Fruit fly (Drosophila melanogaster) whole organism, prepupa: ENCODE data around the gene betaNACtes1.

Experiments used
- CG10669 ChIP-seq: fragments of 200-800 bp; sonication (Bioruptor generic); optimal IDR thresholded peaks from 3 replicates; lab custom pipeline; 2018; ENCODE audit warnings: missing biosample characterization, mild to moderate bottlenecking, missing genetic modification characterization, moderate library complexity
- CG11294 ChIP-seq: fragments of 200-800 bp; sonication (Bioruptor generic); IDR thresholded peaks from 2 replicates; pipeline ENCODE4 v1.3.6; 2022; ENCODE audit warnings: missing biosample characterization, missing genetic modification characterization
- CG11762 ChIP-seq: fragments of 200-800 bp; sonication (Bioruptor generic); optimal IDR thresholded peaks from 3 replicates; lab custom pipeline; 2016; ENCODE audit warnings: missing biosample characterization, missing genetic modification characterization; ENCODE audit not compliant: insufficient read depth
- CG11902 ChIP-seq: fragments of 200-800 bp; sonication (Bioruptor generic); optimal IDR thresholded peaks from 3 replicates; lab custom pipeline; 2016; ENCODE audit warnings: missing biosample characterization, missing genetic modification characterization
- CG15336 ChIP-seq: fragments of 200-800 bp; sonication (Bioruptor generic); IDR thresholded peaks from 2 replicates; pipeline ENCODE4 v1.3.6; 2022; ENCODE audit warnings: missing biosample characterization, missing genetic modification characterization
- CG1621 ChIP-seq: fragments of 200-800 bp; sonication (Bioruptor generic); optimal IDR thresholded peaks from 3 replicates; lab custom pipeline; 2018; ENCODE audit warnings: missing biosample characterization, mild to moderate bottlenecking, missing genetic modification characterization
- CG3032 ChIP-seq: fragments of 200-800 bp; optimal IDR thresholded peaks from 2 replicates; lab custom pipeline; 2019; ENCODE audit warnings: missing biosample characterization, mild to moderate bottlenecking, missing genetic modification characterization, moderate library complexity
- CG31627 ChIP-seq: fragments of 200-800 bp; sonication (Bioruptor generic); optimal IDR thresholded peaks from 3 replicates; lab custom pipeline; 2016; ENCODE audit warnings: missing biosample characterization, missing genetic modification characterization
- CG32006 ChIP-seq: fragments of 200-800 bp; sonication (Bioruptor generic); optimal IDR thresholded peaks from 3 replicates; lab custom pipeline; 2017; ENCODE audit warnings: missing biosample characterization, mild to moderate bottlenecking, missing genetic modification characterization
- CG34406 ChIP-seq: fragments of 200-800 bp; sonication (Bioruptor generic); optimal IDR thresholded peaks from 3 replicates; lab custom pipeline; 2016; ENCODE audit warnings: missing biosample characterization, missing genetic modification characterization
- CG3919 ChIP-seq: fragments of 200-800 bp; sonication (Bioruptor generic); optimal IDR thresholded peaks from 3 replicates; lab custom pipeline; 2016; ENCODE audit warnings: missing biosample characterization, missing genetic modification characterization
- CG4318 ChIP-seq: fragments of 200-800 bp; sonication (Bioruptor generic); optimal IDR thresholded peaks from 3 replicates; lab custom pipeline; 2017; ENCODE audit warnings: missing biosample characterization, mild to moderate bottlenecking, missing genetic modification characterization
- CG6276 ChIP-seq: fragments of 200-800 bp; sonication (Bioruptor generic); optimal IDR thresholded peaks from 2 replicates; lab custom pipeline; 2017; ENCODE audit warnings: missing biosample characterization, mild to moderate bottlenecking, missing genetic modification characterization
- CG6792 ChIP-seq: fragments of 200-800 bp; sonication (Bioruptor generic); optimal IDR thresholded peaks from 3 replicates; lab custom pipeline; 2016; ENCODE audit warnings: missing biosample characterization, missing genetic modification characterization
- CG6808 ChIP-seq: fragments of 200-800 bp; sonication (Bioruptor generic); optimal IDR thresholded peaks from 3 replicates; lab custom pipeline; 2017; ENCODE audit warnings: missing biosample characterization, missing genetic modification characterization, mild to moderate bottlenecking, moderate library complexity, missing genetic modification reagents
- CG6854 ChIP-seq: fragments of 200-800 bp; sonication (Bioruptor generic); optimal IDR thresholded peaks from 2 replicates; lab custom pipeline; 2017; ENCODE audit warnings: missing biosample characterization, mild to moderate bottlenecking, missing genetic modification characterization
- CG8119 ChIP-seq: fragments of 200-800 bp; sonication (Bioruptor generic); IDR thresholded peaks from 3 replicates; pipeline ENCODE4 v1.3.6; 2022; ENCODE audit warnings: missing biosample characterization, missing genetic modification characterization
- CG8319 ChIP-seq: fragments of 200-800 bp; sonication (Bioruptor generic); optimal IDR thresholded peaks from 3 replicates; lab custom pipeline; 2016; ENCODE audit warnings: missing biosample characterization, missing genetic modification characterization
- CG8632 ChIP-seq: fragments of 200-800 bp; sonication (Bioruptor generic); optimal IDR thresholded peaks from 3 replicates; lab custom pipeline; 2016; ENCODE audit warnings: missing biosample characterization, missing genetic modification characterization
- Eip75B ChIP-seq: fragments of 200-800 bp; sonication (Bioruptor generic); optimal IDR thresholded peaks from 3 replicates; lab custom pipeline; 2016; ENCODE audit warnings: missing biosample characterization, missing genetic modification characterization
- Eip78C ChIP-seq: fragments of 200-800 bp; sonication (Bioruptor generic); peaks from one replicate; lab custom pipeline; 2016; ENCODE audit warnings: missing biosample characterization, missing genetic modification characterization
- Ets21C ChIP-seq: fragments of 200-800 bp; sonication (Bioruptor generic); optimal IDR thresholded peaks from 3 replicates; lab custom pipeline; 2016; ENCODE audit warnings: missing biosample characterization, missing genetic modification characterization
- Gug ChIP-seq: fragments of 200-800 bp; sonication (Bioruptor generic); IDR thresholded peaks from 2 replicates; pipeline ENCODE4 v1.3.6; 2022; ENCODE audit warnings: missing biosample characterization, missing genetic modification characterization
- Hr38 ChIP-seq: sonication (Bioruptor generic); optimal IDR thresholded peaks from 2 replicates; lab custom pipeline; 2016; ENCODE audit warnings: missing biosample characterization, missing genetic modification characterization
- Hr39 ChIP-seq: fragments of 200-800 bp; sonication (Bioruptor generic); optimal IDR thresholded peaks from 2 replicates; lab custom pipeline; 2016; ENCODE audit warnings: missing biosample characterization, missing genetic modification characterization
- Hr4 ChIP-seq: fragments of 200-800 bp; sonication (Bioruptor generic); optimal IDR thresholded peaks from 3 replicates; lab custom pipeline; 2016; ENCODE audit warnings: missing biosample characterization, missing genetic modification characterization
- Lpt ChIP-seq: fragments of 200-800 bp; sonication (Bioruptor generic); optimal IDR thresholded peaks from 3 replicates; lab custom pipeline; 2016; ENCODE audit warnings: missing biosample characterization, missing genetic modification characterization
- Met ChIP-seq: fragments of 200-800 bp; sonication (Bioruptor generic); optimal IDR thresholded peaks from 3 replicates; lab custom pipeline; 2016; ENCODE audit warnings: missing biosample characterization, missing genetic modification characterization
- OdsH ChIP-seq: fragments of 200-800 bp; sonication (Bioruptor generic); optimal IDR thresholded peaks from 3 replicates; lab custom pipeline; 2016; ENCODE audit warnings: missing biosample characterization, missing genetic modification characterization
- Smox ChIP-seq: fragments of 200-800 bp; sonication (Bioruptor generic); optimal IDR thresholded peaks from 3 replicates; lab custom pipeline; 2016; ENCODE audit warnings: missing biosample characterization, missing genetic modification characterization
- Sox102F ChIP-seq: fragments of 200-800 bp; sonication (Bioruptor generic); optimal IDR thresholded peaks from 2 replicates; lab custom pipeline; 2016; ENCODE audit warnings: missing biosample characterization, mild to moderate bottlenecking, missing genetic modification characterization
- Sox14 ChIP-seq: fragments of 200-800 bp; sonication (Bioruptor generic); optimal IDR thresholded peaks from 3 replicates; lab custom pipeline; 2016; ENCODE audit warnings: missing biosample characterization, missing genetic modification characterization
- achi ChIP-seq: fragments of 200-800 bp; sonication (Bioruptor generic); optimal IDR thresholded peaks from 3 replicates; lab custom pipeline; 2016; ENCODE audit warnings: missing biosample characterization, missing genetic modification characterization
- dac ChIP-seq: fragments of 200-800 bp; sonication (Bioruptor generic); optimal IDR thresholded peaks from 2 replicates; lab custom pipeline; 2017; ENCODE audit warnings: missing biosample characterization, mild to moderate bottlenecking, missing genetic modification characterization
- eg ChIP-seq: fragments of 200-800 bp; sonication (Bioruptor generic); IDR thresholded peaks from 3 replicates; pipeline ENCODE4 v1.3.6; 2022; ENCODE audit warnings: missing biosample characterization, missing genetic modification characterization
- esn ChIP-seq: fragments of 200-800 bp; sonication (Bioruptor generic); optimal IDR thresholded peaks from 2 replicates; lab custom pipeline; 2016; ENCODE audit warnings: missing biosample characterization, mild to moderate bottlenecking, missing genetic modification characterization, moderate library complexity
- fd59A ChIP-seq: fragments of 200-800 bp; sonication (Bioruptor generic); optimal IDR thresholded peaks from 2 replicates; lab custom pipeline; 2017; ENCODE audit warnings: missing biosample characterization, mild to moderate bottlenecking, missing genetic modification characterization, missing genetic modification reagents
- fd85E ChIP-seq: fragments of 200-800 bp; sonication (Bioruptor generic); optimal IDR thresholded peaks from 3 replicates; lab custom pipeline; 2016; ENCODE audit warnings: missing biosample characterization, missing genetic modification characterization
- pdm3 ChIP-seq: fragments of 200-800 bp; sonication (Bioruptor generic); optimal IDR thresholded peaks from 3 replicates; lab custom pipeline; 2016; ENCODE audit warnings: missing biosample characterization, missing genetic modification characterization
- spab ChIP-seq: fragments of 200-800 bp; sonication (Bioruptor generic); optimal IDR thresholded peaks from 2 replicates; lab custom pipeline; 2017; ENCODE audit warnings: missing biosample characterization, mild to moderate bottlenecking, missing genetic modification characterization, missing genetic modification reagents
- ss ChIP-seq, 2 experiments: fragments of 200-800 bp; sonication (Bioruptor generic); optimal IDR thresholded peaks; 2 replicates in 1 of 2; 3 replicates in 1 of 2; lab custom pipeline; 2017 to 2018; ENCODE audit warnings: mild to moderate bottlenecking in 2 of 2, missing biosample characterization in 2 of 2, missing genetic modification characterization in 2 of 2, moderate library complexity in 1 of 2
- svp ChIP-seq: fragments of 200-800 bp; sonication (Bioruptor generic); peaks from one replicate; lab custom pipeline; 2016; ENCODE audit warnings: missing biosample characterization, missing genetic modification characterization
- topi ChIP-seq: fragments of 200-800 bp; sonication (Bioruptor generic); optimal IDR thresholded peaks from 3 replicates; lab custom pipeline; 2016; ENCODE audit warnings: missing biosample characterization, missing genetic modification characterization
- vri ChIP-seq: fragments of 200-800 bp; sonication (Bioruptor generic); optimal IDR thresholded peaks from 3 replicates; lab custom pipeline; 2016; ENCODE audit warnings: missing biosample characterization, mild to moderate bottlenecking, missing genetic modification characterization

betaNACtes1 gene

DNA sequence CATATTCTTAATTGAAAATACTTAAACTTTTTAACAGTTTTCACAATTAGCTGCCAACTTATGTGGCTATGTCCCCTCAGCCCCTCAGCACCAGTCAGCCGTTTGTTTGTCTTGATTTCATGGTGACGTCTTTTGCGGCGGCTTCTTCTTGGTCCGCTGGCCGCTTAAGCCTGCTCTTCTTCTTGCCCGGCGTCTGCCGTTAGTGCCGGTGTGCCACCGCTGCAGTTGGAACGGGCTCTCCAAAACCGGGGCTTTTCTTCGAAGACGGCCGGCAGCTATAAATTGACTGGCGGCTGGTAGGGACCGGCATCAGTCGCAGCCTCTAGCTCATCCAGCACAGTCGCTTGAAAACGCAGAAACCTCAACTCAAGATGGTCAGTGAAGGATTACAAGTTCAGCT lies 2.0 kb upstream of the betaNACtes1 start, which contains the start of gene CG1368:
Gene CG1368, plus strand, starts transcription at position 301 of the 400 bp plus-strand sequence.
- no peak for TF ChIP-seq CG3919 (GFP tag; lab: Kevin White, UChicago)
- TF ChIP-seq CG1621 (tag; lab: Kevin White, UChicago), result no peak
- TF ChIP-seq Sox102F (GFP tag; lab: Kevin White, UChicago), result no peak
- TF ChIP-seq achi (GFP tag; lab: Kevin White, UChicago), result no peak
- TF ChIP-seq CG34406 (GFP tag; lab: Kevin White, UChicago), result no peak
- TF ChIP-seq CG6808 (GFP tag; lab: Kevin White, UChicago), result no peak
- TF ChIP-seq Smox (GFP tag; lab: Kevin White, UChicago), result no peak
- TF ChIP-seq CG32006, result no peak
- no peak for TF ChIP-seq topi
- TF ChIP-seq CG11294 (GFP tag; lab: Robert Waterston, UW), result no peak
- no peak for TF ChIP-seq esn (GFP tag; lab: Kevin White, UChicago)
- TF ChIP-seq Eip75B (GFP tag; lab: Kevin White, UChicago), result no peak
- no peak for TF ChIP-seq Sox14 (GFP tag; lab: Kevin White, UChicago)
- TF ChIP-seq, all 60 proteins: peak for 0

DNA sequence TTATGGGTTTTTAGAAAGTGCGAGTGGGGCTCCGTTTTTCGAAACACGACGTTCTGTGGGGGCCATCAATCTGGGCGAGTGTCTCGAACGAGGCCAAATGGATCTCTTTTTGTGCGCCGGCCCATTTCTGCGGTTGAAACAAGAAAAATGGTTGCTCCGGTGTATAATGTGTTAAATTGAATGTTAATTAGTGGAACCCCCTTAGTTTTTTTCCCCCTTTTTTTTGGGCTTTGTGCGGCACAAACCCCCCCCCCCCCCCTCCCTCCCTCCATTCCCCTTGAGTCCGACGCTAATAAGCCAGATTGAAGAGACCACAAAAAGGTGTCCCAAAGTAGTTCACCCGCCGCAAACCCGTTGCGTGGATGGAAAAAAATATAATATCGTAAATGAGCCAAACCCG lies 1.2 kb upstream of the betaNACtes1 start:
- no peak for TF ChIP-seq CG15336 (GFP tag; lab: Robert Waterston, UW)
- TF ChIP-seq fd59A (GFP tag; lab: Kevin White, UChicago), result no peak
- TF ChIP-seq CG10669 (GFP tag; lab: Kevin White, UChicago), result no peak
- no peak for TF ChIP-seq CG8119 (GFP tag; lab: Robert Waterston, UW)
- TF ChIP-seq CG4318, result no peak
- no peak for TF ChIP-seq svp (GFP tag; lab: Kevin White, UChicago)
- TF ChIP-seq fd85E (GFP tag; lab: Kevin White, UChicago), result no peak
- no peak for TF ChIP-seq Met (GFP tag; lab: Kevin White, UChicago)
- no peak for TF ChIP-seq CG8632 (GFP tag; lab: Kevin White, UChicago)
- no peak for TF ChIP-seq CG11902 (GFP tag; lab: Kevin White, UChicago)
- no peak for TF ChIP-seq CG6276
- TF ChIP-seq Gug (GFP tag; lab: Robert Waterston, UW), result no peak

DNA sequence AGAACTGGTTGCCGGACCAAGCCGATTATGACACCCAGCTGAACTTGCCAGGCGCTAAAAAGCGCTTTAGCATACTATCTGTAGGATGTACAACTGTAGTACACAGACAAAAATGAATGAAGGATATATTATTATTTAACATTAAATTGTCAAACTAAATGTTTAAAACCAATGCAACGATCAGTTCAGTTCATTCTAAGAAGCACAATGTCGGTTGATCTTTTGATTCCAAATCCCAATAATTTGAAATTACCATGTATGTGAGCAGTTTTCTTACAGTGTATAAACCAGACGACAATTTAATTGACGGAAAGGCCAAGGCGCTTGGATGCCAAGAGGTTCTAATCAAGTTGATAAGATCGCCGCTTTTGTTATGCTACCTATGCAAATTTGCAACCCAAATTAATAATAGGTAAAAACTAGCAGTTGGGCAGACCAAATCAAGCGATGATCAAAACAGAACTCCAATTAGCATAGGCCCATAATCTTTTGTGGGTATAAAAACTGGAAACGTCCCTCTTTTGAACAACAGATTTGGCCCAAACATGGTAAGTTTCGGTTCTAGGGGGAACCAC lies 3.3 kb downstream of the betaNACtes1 start, which contains the start of gene CG12480:
Gene CG12480, plus strand, starts transcription at position 525 of the 575 bp plus-strand sequence.
- TF ChIP-seq CG31627 (GFP tag; lab: Kevin White, UChicago) (no peak), Lpt (GFP tag; lab: Kevin White, UChicago) (no peak), dac (GFP tag; lab: Kevin White, UChicago) (no peak), CG8319 (GFP tag; lab: Kevin White, UChicago) (no peak), Eip78C (GFP tag; lab: Kevin White, UChicago) (peak; percentile 43), eg (peak; percentile 52; the same call in 1 of the 3 replicates), CG3032 (tag; lab: Kevin White, UChicago) (no peak), CG6792 (GFP tag; lab: Kevin White, UChicago) (no peak), CG32006 (peak; percentile 17), svp (GFP tag; lab: Kevin White, UChicago) (peak; percentile 44), OdsH (GFP tag; lab: Kevin White, UChicago) (peak; percentile 3), CG3919 (GFP tag; lab: Kevin White, UChicago) (peak; percentile 7), CG10669 (GFP tag; lab: Kevin White, UChicago) (no peak)

DNA sequence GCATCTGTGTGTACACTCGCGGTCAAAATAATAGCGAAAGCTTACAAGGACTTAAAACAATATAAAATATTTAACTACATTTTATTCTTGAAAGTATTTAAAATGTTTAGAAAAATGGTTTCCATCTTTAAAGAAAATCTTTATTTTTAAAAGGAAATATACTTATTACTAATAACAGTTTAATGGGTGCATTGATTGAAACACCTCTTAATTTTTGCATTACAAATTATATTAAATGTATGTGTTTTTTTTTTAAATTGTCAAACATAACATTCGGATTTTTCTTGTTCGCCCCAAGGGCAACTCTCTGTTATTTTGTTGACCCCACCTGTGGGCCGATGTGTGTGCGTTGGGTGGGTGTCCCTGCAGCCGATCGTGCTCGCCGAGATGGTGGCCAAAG lies 18.7 kb downstream of the betaNACtes1 start:
- TF ChIP-seq fd59A (GFP tag; lab: Kevin White, UChicago) (peak; percentile 32), CG8319 (GFP tag; lab: Kevin White, UChicago) (no peak), CG6276 (no peak), Eip78C (GFP tag; lab: Kevin White, UChicago) (peak; percentile 78), vri (GFP tag; lab: Kevin White, UChicago) (no peak), Eip75B (GFP tag; lab: Kevin White, UChicago) (no peak), CG6808 (GFP tag; lab: Kevin White, UChicago) (peak; percentile 28), pdm3 (GFP tag; lab: Kevin White, UChicago) (no peak), CG10669 (GFP tag; lab: Kevin White, UChicago) (peak; percentile 15), ss (GFP tag; optimal IDR thresholded peaks at IDR 0.05; lab: Kevin White, UChicago) (peak in 1 of 2 experiments; percentile 4), Hr4 (GFP tag; lab: Kevin White, UChicago) (peak; percentile 17), Hr39 (GFP tag; lab: Kevin White, UChicago) (no peak), Ets21C (GFP tag; lab: Kevin White, UChicago) (no peak), Hr38 (GFP tag; lab: Kevin White, UChicago) (no peak), Lpt (GFP tag; lab: Kevin White, UChicago) (no peak), CG11762 (no peak), CG6854 (GFP tag; lab: Kevin White, UChicago) (no peak), CG32006 (peak; percentile 13), spab (GFP tag; lab: Kevin White, UChicago) (peak; percentile 35), CG3032 (tag; lab: Kevin White, UChicago) (peak; percentile 20), CG3919 (GFP tag; lab: Kevin White, UChicago) (no peak)
